Fruit fly (Drosophila melanogaster): Measurements from ENCODE around the gene CG31463.

CG31463 gene

dm6 chr3R:8324016-8324415 is 31.9 kb downstream of the CG31463 start, which contains the start of gene CG7443:
Gene CG7443, plus strand, starts transcription at chr3R:8324316.
- TF ChIP-seq Hr96 (GFP tag; optimal IDR thresholded peaks at IDR 0.05) (no peak), CG7101 (tag; optimal IDR thresholded peaks at IDR 0.05) (no peak), Crg-1 (GFP tag; optimal IDR thresholded peaks at IDR 0.05) (no peak), cic (GFP tag; optimal IDR thresholded peaks at IDR 0.05) (no peak), Clk (GFP tag; optimal IDR thresholded peaks at IDR 0.05) (no peak), CG12768 (GFP tag; optimal IDR thresholded peaks at IDR 0.05) (no peak), CG1620 (GFP tag; optimal IDR thresholded peaks at IDR 0.05) (no peak), CG11617 (GFP tag; optimal IDR thresholded peaks at IDR 0.05) (no peak), tj (GFP tag; optimal IDR thresholded peaks at IDR 0.05) (no peak), CG14711 (tag; optimal IDR thresholded peaks at IDR 0.05) (no peak), Mnt (GFP tag; optimal IDR thresholded peaks at IDR 0.05) (no peak), cnc (optimal IDR thresholded peaks at IDR 0.05) (no peak), CG7045 (GFP tag; optimal IDR thresholded peaks at IDR 0.05) (no peak), CG5204 (GFP tag; optimal IDR thresholded peaks at IDR 0.05) (no peak), toe (GFP tag; optimal IDR thresholded peaks at IDR 0.05) (no peak), CG33017 (tag; optimal IDR thresholded peaks at IDR 0.05) (no peak), bab1 (GFP tag; optimal IDR thresholded peaks at IDR 0.05) (no peak)

dm6 chr3R:8326884-8327283 is 34.7 kb downstream of the CG31463 start:
- TF ChIP-seq CG7045 (GFP tag; optimal IDR thresholded peaks at IDR 0.05), result no peak
- TF ChIP-seq toe (GFP tag; optimal IDR thresholded peaks at IDR 0.05), result no peak
- TF ChIP-seq CG33017 (tag; optimal IDR thresholded peaks at IDR 0.05), result no peak
- no peak for TF ChIP-seq ovo (GFP tag; optimal IDR thresholded peaks at IDR 0.05)
- no peak for TF ChIP-seq CG14711 (tag; optimal IDR thresholded peaks at IDR 0.05)
- TF ChIP-seq tj (GFP tag; optimal IDR thresholded peaks at IDR 0.05), result no peak
- TF ChIP-seq CG12768 (GFP tag; optimal IDR thresholded peaks at IDR 0.05), result no peak
- TF ChIP-seq Clk (GFP tag; optimal IDR thresholded peaks at IDR 0.05), result no peak
- TF ChIP-seq CG5204 (GFP tag; optimal IDR thresholded peaks at IDR 0.05), result no peak

- no peak for TF ChIP-seq CG5204 (GFP tag; optimal IDR thresholded peaks at IDR 0.05)
- no peak for TF ChIP-seq Clk (GFP tag; optimal IDR thresholded peaks at IDR 0.05)
- peak; percentile 86 for TF ChIP-seq kay (GFP tag; ENCODE audit: borderline replicate concordance)
Observed at dm6 chr3R:8327967-8328789, 36.0 kb downstream of the CG31463 start.

dm6 chr3R:8329628-8330027 is 37.5 kb downstream of the CG31463 start:
- TF ChIP-seq Mnt (GFP tag; optimal IDR thresholded peaks at IDR 0.05), result no peak
- no peak for TF ChIP-seq tj (GFP tag; optimal IDR thresholded peaks at IDR 0.05)
- no peak for TF ChIP-seq ovo (GFP tag; optimal IDR thresholded peaks at IDR 0.05)
- no peak for TF ChIP-seq CG14711 (tag; optimal IDR thresholded peaks at IDR 0.05)
- no peak for TF ChIP-seq CG1620 (GFP tag; optimal IDR thresholded peaks at IDR 0.05)
- TF ChIP-seq cnc (optimal IDR thresholded peaks at IDR 0.05), result no peak

- TF ChIP-seq Hr96 (GFP tag; optimal IDR thresholded peaks at IDR 0.05) (no peak), CG7045 (GFP tag; optimal IDR thresholded peaks at IDR 0.05) (no peak), kay (GFP tag; ENCODE audit: borderline replicate concordance) (peak; percentile 67), Mnt (GFP tag; optimal IDR thresholded peaks at IDR 0.05) (no peak)
Observed at dm6 chr3R:8333768-8334470, 41.8 kb downstream of the CG31463 start, which contains the start of gene Poxm. Gene Poxm, minus strand, starts transcription at chr3R:8333792.

- TF ChIP-seq Crg-1 (GFP tag; optimal IDR thresholded peaks at IDR 0.05) (no peak), kay (GFP tag; ENCODE audit: borderline replicate concordance) (peak; percentile 12)
Observed at dm6 chr3R:8334471-8334783, 42.3 kb downstream of the CG31463 start.

- TF ChIP-seq Clk (GFP tag; optimal IDR thresholded peaks at IDR 0.05) (no peak), kay (GFP tag; ENCODE audit: borderline replicate concordance) (no peak), CG7045 (GFP tag; optimal IDR thresholded peaks at IDR 0.05) (no peak), CG1620 (GFP tag; optimal IDR thresholded peaks at IDR 0.05) (no peak), CG14711 (tag; optimal IDR thresholded peaks at IDR 0.05) (no peak), pad (GFP tag; optimal IDR thresholded peaks at IDR 0.05) (no peak)
Observed at dm6 chr3R:8334982-8335381, 42.8 kb downstream of the CG31463 start.
